Worm (Caenorhabditis elegans) whole organism, L1 larva: ENCODE measurements around the gene alfa-1.

ENCODE experiments used
- Y116A8C.19 ChIP-seq: sonication (generic microtip); optimal IDR thresholded peaks from 2 replicates; lab custom pipeline; 2016; ENCODE audit warnings: missing compliant biosample characterization, missing genetic modification characterization, borderline replicate concordance
- alr-1 ChIP-seq: fragments of 200-800 bp; sonication (Bioruptor generic); optimal IDR thresholded peaks from 2 replicates; lab custom pipeline; 2018; ENCODE audit warnings: borderline replicate concordance, mild to moderate bottlenecking, missing genetic modification characterization, missing compliant biosample characterization
- aly-2 ChIP-seq: fragments of 150-350 bp; optimal IDR thresholded peaks from 2 replicates; lab custom pipeline; 2014; ENCODE audit warnings: missing biosample characterization, missing genetic modification characterization
- ama-1 ChIP-seq: fragments of 150-350 bp; optimal IDR thresholded peaks from 2 replicates; lab custom pipeline; 2014
- blmp-1 ChIP-seq: fragments of 150-350 bp; optimal IDR thresholded peaks from 2 replicates; lab custom pipeline; 2014; ENCODE audit warnings: missing biosample characterization, missing genetic modification characterization
- ceh-82 ChIP-seq, 3 experiments: fragments of 150-350 bp in 1 of 3; sonication (generic microtip) in 2 of 3; optimal IDR thresholded peaks; 2 replicates each; lab custom pipeline; 2014 to 2017; ENCODE audit warnings: missing biosample characterization in 3 of 3, missing genetic modification characterization in 3 of 3
- ceh-90 ChIP-seq: sonication (generic microtip); optimal IDR thresholded peaks from 2 replicates; lab custom pipeline; 2016; ENCODE audit warnings: missing genetic modification characterization, missing compliant biosample characterization
- dpl-1 ChIP-seq, 3 experiments: fragments of 150-350 bp in 2 of 3; sonication (generic microtip) in 1 of 3; optimal IDR thresholded peaks; 2 replicates each; lab custom pipeline; 2014 to 2017; ENCODE audit warnings: missing biosample characterization in 3 of 3, missing genetic modification characterization in 3 of 3, missing genetic modification reagents in 3 of 3
- dsc-1 ChIP-seq: sonication (generic microtip); optimal IDR thresholded peaks from 2 replicates; lab custom pipeline; 2016; ENCODE audit warnings: mild to moderate bottlenecking, missing genetic modification characterization, missing compliant biosample characterization
- efl-1 ChIP-seq, 4 experiments: fragments of 150-350 bp; optimal IDR thresholded peaks in 3 of 4; peaks in 1 of 4; 1 replicate in 1 of 4; 2 replicates in 3 of 4; lab custom pipeline; 2014; ENCODE audit warnings: missing biosample characterization in 2 of 4, missing genetic modification characterization in 2 of 4, missing genetic modification reagents in 2 of 4
- efl-3 ChIP-seq: fragments of 200-800 bp; sonication (Bioruptor generic); optimal IDR thresholded peaks from 2 replicates; lab custom pipeline; 2018; ENCODE audit warnings: mild to moderate bottlenecking, missing genetic modification characterization, missing compliant biosample characterization
- egl-27 ChIP-seq, 2 experiments: fragments of 150-350 bp in 1 of 2; sonication (generic microtip); optimal IDR thresholded peaks; 3 replicates each; lab custom pipeline; 2017 to 2018; ENCODE audit warnings: missing biosample characterization in 2 of 2, missing genetic modification characterization in 2 of 2, missing genetic modification reagents in 2 of 2
- elt-2 ChIP-seq: sonication (generic microtip); optimal IDR thresholded peaks from 2 replicates; lab custom pipeline; 2016; ENCODE audit warnings: missing genetic modification characterization, mild to moderate bottlenecking, inconsistent platforms, missing compliant biosample characterization, missing genetic modification reagents
- elt-3 ChIP-seq, 6 experiments: fragments of 150-350 bp in 1 of 6; sonication (generic microtip); optimal IDR thresholded peaks; 2 replicates each; lab custom pipeline; 2017 to 2018; ENCODE audit warnings: missing biosample characterization in 6 of 6, missing genetic modification characterization in 6 of 6, inconsistent platforms in 1 of 6
- fkh-10 ChIP-seq: sonication (generic microtip); optimal IDR thresholded peaks from 2 replicates; lab custom pipeline; 2017; ENCODE audit warnings: missing biosample characterization, missing genetic modification reagents, missing genetic modification characterization
- grh-1 ChIP-seq: fragments of 200-800 bp; sonication (Bioruptor generic); IDR thresholded peaks from 2 replicates; pipeline ENCODE4 v1.3.6; 2022; ENCODE audit warnings: missing genetic modification reagents, missing genetic modification characterization, missing compliant biosample characterization
- hlh-4 ChIP-seq: sonication (generic microtip); optimal IDR thresholded peaks from 2 replicates; lab custom pipeline; 2016; ENCODE audit warnings: mild to moderate bottlenecking, missing genetic modification characterization, missing compliant biosample characterization
- irx-1 ChIP-seq: sonication (generic microtip); optimal IDR thresholded peaks from 2 replicates; lab custom pipeline; 2016; ENCODE audit warnings: missing genetic modification characterization, missing compliant biosample characterization
- jun-1 ChIP-seq: fragments of 150-350 bp; optimal IDR thresholded peaks from 2 replicates; lab custom pipeline; 2014; ENCODE audit warnings: missing biosample characterization, missing genetic modification reagents, missing genetic modification characterization
- lin-14 ChIP-seq: fragments of 200-800 bp; sonication (Bioruptor generic); optimal IDR thresholded peaks from 2 replicates; lab custom pipeline; 2018; ENCODE audit warnings: mild to moderate bottlenecking, missing genetic modification characterization, moderate library complexity, missing compliant biosample characterization
- lin-35 ChIP-seq, 2 experiments: fragments of 150-350 bp; optimal IDR thresholded peaks; 2 replicates each; lab custom pipeline; 2014; ENCODE audit warnings: missing biosample characterization in 2 of 2, missing genetic modification characterization in 2 of 2, missing genetic modification reagents in 2 of 2
- lsy-2 ChIP-seq, 2 experiments: fragments of 150-350 bp; optimal IDR thresholded peaks; 2 replicates each; lab custom pipeline; 2014; ENCODE audit warnings: missing biosample characterization in 2 of 2, missing genetic modification characterization in 2 of 2
- mdl-1 ChIP-seq, 2 experiments: fragments of 150-350 bp; optimal IDR thresholded peaks; 2 replicates each; lab custom pipeline; 2014 to 2017; ENCODE audit warnings: missing biosample characterization in 2 of 2, missing genetic modification characterization in 2 of 2, inconsistent platforms in 1 of 2
- mef-2 ChIP-seq: fragments of 150-350 bp; optimal IDR thresholded peaks from 2 replicates; lab custom pipeline; 2014; ENCODE audit warnings: missing biosample characterization, missing genetic modification characterization
- mep-1 ChIP-seq: fragments of 150-350 bp; optimal IDR thresholded peaks from 2 replicates; lab custom pipeline; 2014; ENCODE audit warnings: missing biosample characterization, missing genetic modification characterization
- nhr-19 ChIP-seq: fragments of 200-800 bp; sonication (Bioruptor generic); conservative IDR thresholded peaks from 2 replicates; pipeline ENCODE4 v1.3.6; 2022; ENCODE audit warnings: missing genetic modification characterization, missing compliant biosample characterization
- nhr-20 ChIP-seq: sonication (generic microtip); optimal IDR thresholded peaks from 2 replicates; lab custom pipeline; 2016; ENCODE audit warnings: mild to moderate bottlenecking, missing genetic modification characterization, missing compliant biosample characterization
- nhr-84 ChIP-seq: sonication (generic microtip); optimal IDR thresholded peaks from 2 replicates; lab custom pipeline; 2017; ENCODE audit warnings: missing biosample characterization, missing genetic modification characterization
- nhr-90 ChIP-seq: sonication (generic microtip); optimal IDR thresholded peaks from 2 replicates; lab custom pipeline; 2016; ENCODE audit warnings: mild to moderate bottlenecking, missing genetic modification characterization, missing compliant biosample characterization; ENCODE audit not compliant: poor library complexity
- pax-3 ChIP-seq: fragments of 200-800 bp; sonication (Bioruptor generic); optimal IDR thresholded peaks from 2 replicates; lab custom pipeline; 2018; ENCODE audit warnings: mild to moderate bottlenecking, missing genetic modification characterization, moderate library complexity, missing compliant biosample characterization
- pqm-1 ChIP-seq: sonication (generic microtip); optimal IDR thresholded peaks from 3 replicates; lab custom pipeline; 2017; ENCODE audit warnings: missing biosample characterization, missing genetic modification characterization
- skn-1 ChIP-seq: fragments of 150-350 bp; optimal IDR thresholded peaks from 2 replicates; lab custom pipeline; 2014; ENCODE audit warnings: missing biosample characterization, missing genetic modification characterization
- snu-23 ChIP-seq: sonication (generic microtip); optimal IDR thresholded peaks from 2 replicates; lab custom pipeline; 2016; ENCODE audit warnings: missing genetic modification characterization, missing compliant biosample characterization
- sox-4 ChIP-seq: sonication (generic microtip); optimal IDR thresholded peaks from 2 replicates; lab custom pipeline; 2016; ENCODE audit warnings: missing genetic modification characterization, missing compliant biosample characterization
- swsn-7 ChIP-seq: sonication (generic microtip); optimal IDR thresholded peaks from 2 replicates; lab custom pipeline; 2016; ENCODE audit warnings: missing genetic modification characterization, missing compliant biosample characterization
- tbx-2 ChIP-seq: sonication (generic microtip); optimal IDR thresholded peaks from 2 replicates; lab custom pipeline; 2016; ENCODE audit warnings: missing genetic modification characterization, missing compliant biosample characterization
- tlp-1 ChIP-seq: fragments of 150-350 bp; optimal IDR thresholded peaks from 2 replicates; lab custom pipeline; 2014; ENCODE audit warnings: missing biosample characterization, missing genetic modification characterization
- unc-130 ChIP-seq: fragments of 150-350 bp; optimal IDR thresholded peaks from 2 replicates; lab custom pipeline; 2017; ENCODE audit warnings: missing biosample characterization, missing genetic modification characterization, inconsistent platforms
- unc-86 ChIP-seq: sonication (generic microtip); optimal IDR thresholded peaks from 2 replicates; lab custom pipeline; 2016; ENCODE audit warnings: missing genetic modification characterization, missing compliant biosample characterization
- ztf-11 ChIP-seq, 2 experiments: sonication (generic microtip); optimal IDR thresholded peaks; 2 replicates each; lab custom pipeline; 2016 to 2017; ENCODE audit warnings: missing genetic modification characterization in 2 of 2, missing biosample characterization in 1 of 2, missing compliant biosample characterization in 1 of 2

alfa-1 gene

ce11 chrII:7639036-7639435, 23.3 kb downstream of the alfa-1 start:
- TF ChIP-seq elt-2 (tag; lab: Kevin White, UChicago) (peak; percentile 40), blmp-1 (no peak), tlp-1 (tag; lab: Kevin White, UChicago) (no peak), nhr-90 (tag; lab: Kevin White, UChicago) (no peak), efl-1 (optimal IDR thresholded peaks at IDR 0.05; lab: Kevin White, UChicago) (no peak), efl-1 (GFP tag; optimal IDR thresholded peaks at IDR 0.05 in 1 of 2; lab: Kevin White, UChicago) (no peak), dsc-1 (tag; lab: Kevin White, UChicago) (no peak), fkh-10 (GFP tag; lab: Kevin White, UChicago) (no peak), aly-2 (tag; lab: Kevin White, UChicago) (no peak)

ce11 chrII:7636941-7637340, 25.4 kb downstream of the alfa-1 start:
- TF ChIP-seq mep-1: no peak
- TF ChIP-seq dsc-1 (tag; lab: Kevin White, UChicago): peak; percentile 61

DNA sequence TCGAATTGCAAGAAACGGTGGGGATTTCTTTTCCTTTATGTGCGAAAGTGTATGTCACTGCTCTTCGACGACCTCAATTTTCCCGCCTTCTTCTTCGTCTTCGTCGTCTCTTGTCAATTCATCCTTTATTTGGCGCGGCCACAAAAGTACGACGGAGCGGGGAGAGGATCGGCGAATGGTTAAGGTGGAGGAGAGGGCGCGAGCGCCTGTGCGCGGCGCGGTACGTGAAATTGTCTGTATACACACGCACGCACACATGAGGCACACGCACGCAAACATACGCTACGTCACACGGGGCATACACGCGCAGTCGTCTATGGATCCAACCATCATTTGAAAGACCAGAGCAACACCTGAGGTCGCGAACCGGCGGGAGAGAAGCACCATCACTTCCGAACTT, 27.0 kb downstream of the alfa-1 start:
- no peak for TF ChIP-seq ceh-90 (tag; lab: Kevin White, UChicago)
- no peak for TF ChIP-seq mep-1
- no peak for TF ChIP-seq nhr-19 (GFP tag; lab: Robert Waterston, UW)
- no peak for TF ChIP-seq ama-1 (lab: Kevin White, UChicago)
- TF ChIP-seq lin-35 (GFP tag; optimal IDR thresholded peaks at IDR 0.05; lab: Kevin White, UChicago): peak in 1 of 2 experiments; percentile 4
- TF ChIP-seq irx-1 (tag; lab: Kevin White, UChicago): no peak
- peak; percentile 4 for TF ChIP-seq lin-14
- TF ChIP-seq skn-1 (tag; lab: Kevin White, UChicago): no peak
- no peak for TF ChIP-seq hlh-4
- TF ChIP-seq pax-3 (tag; lab: Kevin White, UChicago): no peak
- TF ChIP-seq jun-1 (tag; lab: Kevin White, UChicago): no peak
- TF ChIP-seq elt-2 (tag; lab: Kevin White, UChicago): no peak
- no peak for TF ChIP-seq mef-2
- TF ChIP-seq ztf-11 (tag; optimal IDR thresholded peaks at IDR 0.05; lab: Kevin White, UChicago): no peak
- no peak for TF ChIP-seq dpl-1 (GFP tag; optimal IDR thresholded peaks at IDR 0.05; lab: Kevin White, UChicago)

- no peak for TF ChIP-seq Y116A8C.19 (tag; lab: Kevin White, UChicago)
- TF ChIP-seq sox-4 (tag; lab: Kevin White, UChicago): no peak
- peak; percentile 85 for TF ChIP-seq fkh-10 (GFP tag; lab: Kevin White, UChicago)
- no peak for TF ChIP-seq nhr-84 (tag; lab: Kevin White, UChicago)
- TF ChIP-seq lin-14: peak; percentile 60
- peak; percentile 61 for TF ChIP-seq blmp-1
- TF ChIP-seq lsy-2 (tag; optimal IDR thresholded peaks at IDR 0.05; lab: Kevin White, UChicago): peak in 1 of 2 experiments; percentile 87
- TF ChIP-seq egl-27 (tag; optimal IDR thresholded peaks at IDR 0.05; lab: Kevin White, UChicago): no peak
- no peak for TF ChIP-seq irx-1 (tag; lab: Kevin White, UChicago)
- TF ChIP-seq elt-3 (tag; optimal IDR thresholded peaks at IDR 0.05; lab: Kevin White, UChicago): peak in 2 of 6 experiments; percentile 26 to 33
- peak in 1 of 2 experiments; percentile 19 for TF ChIP-seq lin-35 (GFP tag; optimal IDR thresholded peaks at IDR 0.05; lab: Kevin White, UChicago)
- TF ChIP-seq tbx-2: no peak
Observed at ce11 chrII:7631677-7632210, 30.6 kb downstream of the alfa-1 start.

ce11 chrII:7631171-7631570, 31.2 kb downstream of the alfa-1 start:
- TF ChIP-seq skn-1 (tag; lab: Kevin White, UChicago): no peak
- no peak for TF ChIP-seq ztf-11 (tag; optimal IDR thresholded peaks at IDR 0.05; lab: Kevin White, UChicago)
- TF ChIP-seq grh-1 (GFP tag; lab: Robert Waterston, UW): peak; percentile 62
- peak in 1 of 2 experiments; percentile 21 for TF ChIP-seq mdl-1 (tag; optimal IDR thresholded peaks at IDR 0.05; lab: Kevin White, UChicago)
- no peak for TF ChIP-seq efl-1 (optimal IDR thresholded peaks at IDR 0.05; lab: Kevin White, UChicago)
- TF ChIP-seq efl-1 (GFP tag; optimal IDR thresholded peaks at IDR 0.05 in 1 of 2; lab: Kevin White, UChicago): no peak
- no peak for TF ChIP-seq nhr-84 (tag; lab: Kevin White, UChicago)
- TF ChIP-seq swsn-7: no peak
- TF ChIP-seq mep-1: peak; percentile 7
- TF ChIP-seq nhr-20 (tag; lab: Kevin White, UChicago): peak; percentile 30
- peak; percentile 88 for TF ChIP-seq blmp-1
- TF ChIP-seq elt-3 (tag; optimal IDR thresholded peaks at IDR 0.05; lab: Kevin White, UChicago): peak in 5 of 6 experiments; percentile 31 to 85 (median 79)
- peak in 1 of 2 experiments; percentile 36 for TF ChIP-seq egl-27 (tag; optimal IDR thresholded peaks at IDR 0.05; lab: Kevin White, UChicago)
- no peak for TF ChIP-seq unc-86 (tag; lab: Kevin White, UChicago)
- TF ChIP-seq alr-1 (tag; lab: Kevin White, UChicago): no peak
- TF ChIP-seq efl-3 (GFP tag; lab: Kevin White, UChicago): no peak
- peak; percentile 23 for TF ChIP-seq snu-23
- TF ChIP-seq ama-1 (lab: Kevin White, UChicago): no peak
- no peak for TF ChIP-seq dpl-1 (GFP tag; optimal IDR thresholded peaks at IDR 0.05; lab: Kevin White, UChicago)
- no peak for TF ChIP-seq aly-2 (tag; lab: Kevin White, UChicago)
- no peak for TF ChIP-seq ceh-82 (tag; optimal IDR thresholded peaks at IDR 0.05; lab: Kevin White, UChicago)
- no peak for TF ChIP-seq Y116A8C.19 (tag; lab: Kevin White, UChicago)
- peak; percentile 58 for TF ChIP-seq unc-130 (tag; lab: Kevin White, UChicago)
- TF ChIP-seq pqm-1 (tag; lab: Kevin White, UChicago): no peak
- TF ChIP-seq lin-35 (GFP tag; optimal IDR thresholded peaks at IDR 0.05; lab: Kevin White, UChicago): no peak
